Fruit fly (Drosophila melanogaster): ENCODE data around the gene CG7251.

Gene CG7251

DNA sequence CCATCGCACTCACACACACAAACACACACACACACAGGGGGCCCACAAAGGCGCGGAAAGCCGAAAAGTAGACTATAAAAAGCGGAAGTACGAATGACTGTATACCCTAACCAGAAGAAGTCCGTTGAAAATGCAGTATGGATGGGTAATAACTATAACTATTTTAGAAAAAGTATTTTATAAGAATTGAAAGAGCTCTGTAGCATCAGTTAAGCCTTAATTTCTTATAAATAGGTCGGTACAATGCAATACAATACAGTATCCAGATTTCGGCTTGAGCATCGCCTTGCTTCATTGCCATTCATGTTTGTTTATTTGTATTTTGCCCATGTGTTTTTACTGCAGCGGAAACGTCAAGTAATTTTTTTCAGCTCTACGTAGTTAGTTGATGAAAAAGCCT, 18.7 kb downstream of the CG7251 start:
- no peak for TF ChIP-seq Lhr (GFP tag; optimal IDR thresholded peaks at IDR 0.05)
- no peak for TF ChIP-seq CG8388 (GFP tag; optimal IDR thresholded peaks at IDR 0.05)
- peak; percentile 1 for TF ChIP-seq CG1602 (GFP tag; optimal IDR thresholded peaks at IDR 0.05)
- TF ChIP-seq D (optimal IDR thresholded peaks at IDR 0.05), result no peak
- no peak for TF ChIP-seq D (GFP tag; optimal IDR thresholded peaks at IDR 0.05)
- TF ChIP-seq CG9727 (GFP tag; optimal IDR thresholded peaks at IDR 0.05), result no peak
- TF ChIP-seq odd (GFP tag; optimal IDR thresholded peaks at IDR 0.05), result no peak
- no peak for TF ChIP-seq ap (GFP tag; IDR thresholded peaks at IDR 0.05)
- no peak for TF ChIP-seq CG17802 (tag; optimal IDR thresholded peaks at IDR 0.05)
- TF ChIP-seq fd102C (GFP tag; optimal IDR thresholded peaks at IDR 0.05), result no peak
- no peak for TF ChIP-seq ems (GFP tag; optimal IDR thresholded peaks at IDR 0.05)
- TF ChIP-seq CG14860 (GFP tag; IDR thresholded peaks at IDR 0.05; ENCODE audit: partially characterized antibody), result no peak
- peak; percentile 44 for TF ChIP-seq CG32772 (GFP tag; IDR thresholded peaks at IDR 0.05)
- no peak for TF ChIP-seq pan (optimal IDR thresholded peaks at IDR 0.05)
- TF ChIP-seq pan (GFP tag; optimal IDR thresholded peaks at IDR 0.05 in 1 of 2, IDR thresholded peaks at IDR 0.05 in 1 of 2), result peak in 1 of 2 experiments; percentile 51
- TF ChIP-seq CG30403 (GFP tag; optimal IDR thresholded peaks at IDR 0.05), result peak; percentile 30
- TF ChIP-seq ci (GFP tag; IDR thresholded peaks at IDR 0.05), result 0 out of 3 replicates have a peak, but pooled peaks have one; percentile 26
- TF ChIP-seq Abd-B (GFP tag; optimal IDR thresholded peaks at IDR 0.05), result peak; percentile 22
- no peak for TF ChIP-seq Scr (GFP tag; IDR thresholded peaks at IDR 0.05; ENCODE audit: partially characterized antibody)
- no peak for TF ChIP-seq zf30C (GFP tag; optimal IDR thresholded peaks at IDR 0.05)
- no peak for TF ChIP-seq CG8765 (GFP tag; IDR thresholded peaks at IDR 0.05)
- no peak for TF ChIP-seq salm (tag; optimal IDR thresholded peaks at IDR 0.05)
- peak; percentile 34 for TF ChIP-seq abd-A (tag; optimal IDR thresholded peaks at IDR 0.05)
- no peak for TF ChIP-seq gro (GFP tag; optimal IDR thresholded peaks at IDR 0.05)
- TF ChIP-seq CG12219 (GFP tag; optimal IDR thresholded peaks at IDR 0.05), result no peak
- peak; percentile 67 for TF ChIP-seq CG2120 (GFP tag; optimal IDR thresholded peaks at IDR 0.05)
- TF ChIP-seq Mad (GFP tag; optimal IDR thresholded peaks at IDR 0.05), result no peak
- TF ChIP-seq CG17385 (GFP tag; optimal IDR thresholded peaks at IDR 0.05), result peak; percentile 26
- TF ChIP-seq CG17186 (GFP tag; optimal IDR thresholded peaks at IDR 0.05), result no peak
- no peak for TF ChIP-seq Chrac-16 (GFP tag; optimal IDR thresholded peaks at IDR 0.05)
- no peak for TF ChIP-seq hkb (optimal IDR thresholded peaks at IDR 0.05)
- TF ChIP-seq hkb (GFP tag; IDR thresholded peaks at IDR 0.05), result peak; percentile 47; the same call in 1 of the 2 replicates
- peak; percentile 12 for TF ChIP-seq bcd (GFP tag; optimal IDR thresholded peaks at IDR 0.05)
- no peak for TF ChIP-seq Dbx (GFP tag; IDR thresholded peaks at IDR 0.05)
- TF ChIP-seq br (optimal IDR thresholded peaks at IDR 0.05), result no peak
- TF ChIP-seq zfh1 (GFP tag; IDR thresholded peaks at IDR 0.05), result 0 out of 3 replicates have a peak, but pooled peaks have one; percentile 46
- no peak for TF ChIP-seq peb (GFP tag; IDR thresholded peaks at IDR 0.05)
- no peak for TF ChIP-seq ara (GFP tag; IDR thresholded peaks at IDR 0.05)
- no peak for TF ChIP-seq az2 (GFP tag; optimal IDR thresholded peaks at IDR 0.05)
- peak; percentile 58 for TF ChIP-seq CG9932 (GFP tag; IDR thresholded peaks at IDR 0.05)
- peak; percentile 26 for TF ChIP-seq CG9817 (tag; optimal IDR thresholded peaks at IDR 0.05)
- no peak for TF ChIP-seq Stat92E (GFP tag; optimal IDR thresholded peaks at IDR 0.05)
- TF ChIP-seq Fer3 (tag; optimal IDR thresholded peaks at IDR 0.05), result peak; percentile 23
- TF ChIP-seq al (GFP tag; IDR thresholded peaks at IDR 0.05), result 0 out of 2 replicates have a peak, but pooled peaks have one; percentile 10
- 0 out of 3 replicates have a peak, but pooled peaks have one; percentile 34 for TF ChIP-seq CG11560 (tag; IDR thresholded peaks at IDR 0.05)
- no peak for TF ChIP-seq CG8478 (optimal IDR thresholded peaks at IDR 0.05)
- TF ChIP-seq Hsf (GFP tag; optimal IDR thresholded peaks at IDR 0.05), result peak; percentile 31
- TF ChIP-seq CG7357 (GFP tag; IDR thresholded peaks at IDR 0.05), result 0 out of 3 replicates have a peak, but pooled peaks have one; percentile 19
- TF ChIP-seq BEAF-32 (GFP tag; optimal IDR thresholded peaks at IDR 0.05), result no peak
- no peak for TF ChIP-seq CG15479 (GFP tag; optimal IDR thresholded peaks at IDR 0.05)
- peak; percentile 7 for TF ChIP-seq cg (GFP tag; optimal IDR thresholded peaks at IDR 0.05)
- TF ChIP-seq Doc2 (GFP tag; IDR thresholded peaks at IDR 0.05), result 0 out of 2 replicates have a peak, but pooled peaks have one; percentile 13
